Worm (Caenorhabditis elegans): ENCODE results near the gene Y48A6C.8.
A peak's percentile ranks its signal among the peaks of the same experiment; 100 is the strongest.

Y48A6C.8 gene

DNA sequence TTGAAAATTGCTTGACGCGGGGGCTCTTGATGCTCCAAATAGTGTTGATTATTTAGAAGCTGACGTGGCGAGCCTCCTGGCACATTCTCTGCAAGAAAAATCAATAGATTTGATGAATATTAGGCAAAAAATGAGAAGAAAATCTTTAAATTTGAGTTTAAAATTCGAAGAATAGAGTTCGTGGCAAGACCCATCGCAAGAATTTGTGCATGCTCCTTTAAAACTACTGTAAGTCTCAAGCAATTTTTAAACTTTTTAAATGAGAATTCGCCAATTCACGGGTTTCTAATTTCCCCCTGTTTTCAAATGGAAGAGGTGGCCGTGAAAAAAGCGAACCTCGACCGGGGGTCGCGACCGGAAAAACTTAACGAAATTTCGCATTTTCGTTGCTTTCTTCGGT is 13.6 kb downstream of the Y48A6C.8 start:
- TF ChIP-seq ZK546.5 (tag; optimal IDR thresholded peaks at IDR 0.05) (no peak), madf-5 (GFP tag; IDR thresholded peaks at IDR 0.05) (no peak), sdz-12 (GFP tag; optimal IDR thresholded peaks at IDR 0.05) (no peak), lim-7 (GFP tag; IDR thresholded peaks at IDR 0.05) (no peak), tag-97 (GFP tag; IDR thresholded peaks at IDR 0.05) (no peak), F10B5.3 (tag; optimal IDR thresholded peaks at IDR 0.05) (no peak), tra-1 (GFP tag; IDR thresholded peaks at IDR 0.05) (no peak), F26F4.8 (GFP tag; conservative IDR thresholded peaks at IDR 0.05) (no peak)

DNA sequence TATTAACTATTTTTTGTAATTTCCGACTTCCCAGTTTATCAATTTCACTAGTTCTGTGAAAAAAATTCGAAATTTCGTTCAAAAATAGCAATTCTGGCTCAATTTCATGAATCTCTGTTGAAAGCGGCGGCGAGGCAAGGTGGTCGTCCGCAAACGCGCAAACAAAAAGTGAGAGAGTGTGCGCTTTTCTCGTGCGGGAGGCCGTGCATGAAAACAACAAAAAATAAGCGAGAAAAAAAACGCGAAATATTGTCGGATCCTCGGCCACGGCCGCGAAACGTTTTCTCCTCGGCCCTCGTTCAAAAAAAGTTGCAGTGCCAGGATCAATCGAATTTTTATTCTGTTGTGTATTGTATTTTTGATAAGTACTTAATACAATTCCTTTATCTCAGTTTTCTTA is 14.7 kb downstream of the Y48A6C.8 start:
- no peak for TF ChIP-seq skn-1 (tag; optimal IDR thresholded peaks at IDR 0.05)
- TF ChIP-seq nhr-11 (tag; optimal IDR thresholded peaks at IDR 0.05), result no peak
- no peak for TF ChIP-seq nhr-25 (tag; optimal IDR thresholded peaks at IDR 0.05; ENCODE audit: borderline replicate concordance, insufficient read depth)
- TF ChIP-seq nhr-102 (tag; optimal IDR thresholded peaks at IDR 0.05), result peak; percentile 52
- no peak for TF ChIP-seq ZK546.5 (tag; optimal IDR thresholded peaks at IDR 0.05)
- no peak for TF ChIP-seq spr-3 (GFP tag; optimal IDR thresholded peaks at IDR 0.05)
- no peak for TF ChIP-seq lin-39 (tag; optimal IDR thresholded peaks at IDR 0.05)
- no peak for TF ChIP-seq zfp-3 (GFP tag; conservative IDR thresholded peaks at IDR 0.05)
- no peak for TF ChIP-seq mxl-2 (GFP tag; conservative IDR thresholded peaks at IDR 0.05)
- peak; percentile 92 for TF ChIP-seq mes-2 (tag; optimal IDR thresholded peaks at IDR 0.05; ENCODE audit: poor library complexity, severe bottlenecking)
- TF ChIP-seq aha-1 (tag), result no peak
- TF ChIP-seq nhr-111 (GFP tag; optimal IDR thresholded peaks at IDR 0.05), result no peak
- TF ChIP-seq ztf-11 (tag; optimal IDR thresholded peaks at IDR 0.05), result no peak
- no peak for TF ChIP-seq hlh-30 (tag; optimal IDR thresholded peaks at IDR 0.05; ENCODE audit: insufficient read depth)
- no peak for TF ChIP-seq ama-1 (optimal IDR thresholded peaks at IDR 0.05)
- TF ChIP-seq fos-1 (tag; optimal IDR thresholded peaks at IDR 0.05), result no peak
- no peak for TF ChIP-seq ceh-32 (tag; optimal IDR thresholded peaks at IDR 0.05; ENCODE audit: poor library complexity)
- TF ChIP-seq snpc-1.2 (GFP tag; IDR thresholded peaks at IDR 0.05), result no peak
- TF ChIP-seq nhr-237 (tag; optimal IDR thresholded peaks at IDR 0.05), result no peak
- no peak for TF ChIP-seq F49E8.2 (tag; optimal IDR thresholded peaks at IDR 0.05; ENCODE audit: borderline replicate concordance)
- no peak for TF ChIP-seq saeg-2 (GFP tag; IDR thresholded peaks at IDR 0.05)
- TF ChIP-seq jun-1 (tag; optimal IDR thresholded peaks at IDR 0.05), result no peak
- peak; percentile 63 for TF ChIP-seq dmd-6 (GFP tag; IDR thresholded peaks at IDR 0.05)
- 0 out of 2 replicates have a peak, but pooled peaks have one; percentile 10 for TF ChIP-seq php-3 (GFP tag; IDR thresholded peaks at IDR 0.05)
- TF ChIP-seq nhr-10 (tag; optimal IDR thresholded peaks at IDR 0.05), result no peak
- TF ChIP-seq ceh-82 (tag; optimal IDR thresholded peaks at IDR 0.05), result no peak
- no peak for TF ChIP-seq ces-1 (GFP tag; optimal IDR thresholded peaks at IDR 0.05)
- no peak for TF ChIP-seq lin-15B (tag; optimal IDR thresholded peaks at IDR 0.05)
- peak; percentile 71 for TF ChIP-seq rbr-2 (tag; optimal IDR thresholded peaks at IDR 0.05)
- peak in 1 of 2 experiments; percentile 10 for TF ChIP-seq daf-16 (GFP tag; optimal IDR thresholded peaks at IDR 0.05)
- peak; percentile 39 for TF ChIP-seq daf-16 (tag; optimal IDR thresholded peaks at IDR 0.05)
- 0 out of 2 replicates have a peak, but pooled peaks have one; percentile 52 for TF ChIP-seq Y75B8A.6 (GFP tag; IDR thresholded peaks at IDR 0.05)
- TF ChIP-seq vab-7 (GFP tag; IDR thresholded peaks at IDR 0.05), result 0 out of 2 replicates have a peak, but pooled peaks have one; percentile 9
- TF ChIP-seq ZK337.2 (GFP tag; IDR thresholded peaks at IDR 0.05), result peak; percentile 82; the same call in 1 of the 2 replicates
- TF ChIP-seq mdl-1 (tag; optimal IDR thresholded peaks at IDR 0.05), result no peak
- TF ChIP-seq nhr-76 (tag; optimal IDR thresholded peaks at IDR 0.05), result no peak
- TF ChIP-seq unc-39 (tag; optimal IDR thresholded peaks at IDR 0.05), result no peak
- TF ChIP-seq lim-7 (GFP tag; IDR thresholded peaks at IDR 0.05), result no peak
- no peak for TF ChIP-seq mdt-29 (GFP tag; IDR thresholded peaks at IDR 0.05)
- TF ChIP-seq spr-1 (tag; optimal IDR thresholded peaks at IDR 0.05), result no peak
- no peak for TF ChIP-seq lin-13 (GFP tag; optimal IDR thresholded peaks at IDR 0.05)
- no peak for TF ChIP-seq ctbp-1 (GFP tag; IDR thresholded peaks at IDR 0.05)
- TF ChIP-seq egl-27 (tag; optimal IDR thresholded peaks at IDR 0.05), result no peak
- TF ChIP-seq nhr-6 (tag; optimal IDR thresholded peaks at IDR 0.05), result no peak
- no peak for TF ChIP-seq tag-97 (GFP tag; IDR thresholded peaks at IDR 0.05)
- no peak for TF ChIP-seq pqm-1 (tag; optimal IDR thresholded peaks at IDR 0.05)
